Fruit fly (Drosophila melanogaster) S2 (cell line): ENCODE measurements around the gene Scox.

Experiments used
- CG8478 ChIP-seq: fragments of >200 bp; optimal IDR thresholded peaks from 2 replicates; lab custom pipeline; 2018
- CTCF ChIP-seq, 2 experiments: fragments of >200 bp; optimal IDR thresholded peaks; 2 replicates each; lab custom pipeline; 2018

Gene Scox

dm6 chr2L:4999389-5000032 lies 30.8 kb upstream of the Scox start:
- TF ChIP-seq CTCF (optimal IDR thresholded peaks at IDR 0.05; lab: Kevin White, UChicago) (no peak), CG8478 (lab: Kevin White, UChicago) (no peak)

dm6 chr2L:4998571-4999191 lies 29.9 kb upstream of the Scox start:
- TF ChIP-seq CG8478 (lab: Kevin White, UChicago), result no peak
- no peak for TF ChIP-seq CTCF (optimal IDR thresholded peaks at IDR 0.05; lab: Kevin White, UChicago)

- no peak for TF ChIP-seq CTCF (optimal IDR thresholded peaks at IDR 0.05; lab: Kevin White, UChicago)
- TF ChIP-seq CG8478 (lab: Kevin White, UChicago), result no peak
Measured at dm6 chr2L:4998260-4998560, 29.5 kb upstream of the Scox start.

dm6 chr2L:4997401-4998259 lies 28.9 kb upstream of the Scox start:
- peak; percentile 40 to 43 for TF ChIP-seq CTCF (optimal IDR thresholded peaks at IDR 0.05; lab: Kevin White, UChicago)
- TF ChIP-seq CG8478 (lab: Kevin White, UChicago), result no peak

- TF ChIP-seq CG8478 (lab: Kevin White, UChicago), result no peak
- TF ChIP-seq CTCF (optimal IDR thresholded peaks at IDR 0.05; lab: Kevin White, UChicago), result no peak
Measured at dm6 chr2L:4996283-4996922, 27.7 kb upstream of the Scox start.

dm6 chr2L:4995837-4996136 lies 27.1 kb upstream of the Scox start:
- no peak for TF ChIP-seq CG8478 (lab: Kevin White, UChicago)
- no peak for TF ChIP-seq CTCF (optimal IDR thresholded peaks at IDR 0.05; lab: Kevin White, UChicago)

dm6 chr2L:4995010-4995836 lies 26.5 kb upstream of the Scox start:
- TF ChIP-seq CTCF (optimal IDR thresholded peaks at IDR 0.05; lab: Kevin White, UChicago), result no peak
- no peak for TF ChIP-seq CG8478 (lab: Kevin White, UChicago)

dm6 chr2L:4982098-4982646 lies 13.4 kb upstream of the Scox start:
- TF ChIP-seq CTCF (optimal IDR thresholded peaks at IDR 0.05; lab: Kevin White, UChicago) (no peak), CG8478 (lab: Kevin White, UChicago) (no peak)

dm6 chr2L:4981278-4981966 lies 12.7 kb upstream of the Scox start, which contains the start of the genes CG8892 and CG34126:
TSS of gene CG8892 (minus strand) at chr2L:4981592.
TSS of gene CG34126 (plus strand) at chr2L:4981614.
- TF ChIP-seq CTCF (optimal IDR thresholded peaks at IDR 0.05; lab: Kevin White, UChicago) (no peak), CG8478 (lab: Kevin White, UChicago) (no peak)

dm6 chr2L:4979138-4979537 lies 10.4 kb upstream of the Scox start, which contains the start of gene CG8891:
TSS of gene CG8891 (minus strand) at chr2L:4979379.
- no peak for TF ChIP-seq CG8478 (lab: Kevin White, UChicago)
- no peak for TF ChIP-seq CTCF (optimal IDR thresholded peaks at IDR 0.05; lab: Kevin White, UChicago)

dm6 chr2L:4976988-4977551 lies 8.3 kb upstream of the Scox start, which contains the start of the genes Gmd and CG3792:
TSS of gene Gmd (minus strand) at chr2L:4977023.
TSS of gene CG3792 (plus strand) at chr2L:4977312.
- TF ChIP-seq CG8478 (lab: Kevin White, UChicago) (no peak), CTCF (optimal IDR thresholded peaks at IDR 0.05; lab: Kevin White, UChicago) (no peak)

dm6 chr2L:4973731-4974415 lies 5.1 kb upstream of the Scox start, which contains the start of gene mRpL28:
TSS of gene mRpL28 (plus strand) at chr2L:4973976.
- TF ChIP-seq CG8478 (lab: Kevin White, UChicago), result no peak
- no peak for TF ChIP-seq CTCF (optimal IDR thresholded peaks at IDR 0.05; lab: Kevin White, UChicago)
